Worm (Caenorhabditis elegans): ENCODE measurements around the gene F56D2.2.

Gene F56D2.2

ce11 chrIII:5586925-5587324, at the start of gene F56D2.2:
Gene F56D2.2 (plus strand): TSS chrIII:5587263.
- TF ChIP-seq ztf-4 (tag; optimal IDR thresholded peaks at IDR 0.05) (no peak), nhr-10 (tag; optimal IDR thresholded peaks at IDR 0.05) (no peak), crh-2 (tag; optimal IDR thresholded peaks at IDR 0.05) (no peak), nhr-21 (tag; optimal IDR thresholded peaks at IDR 0.05) (no peak), blmp-1 (tag; optimal IDR thresholded peaks at IDR 0.05; ENCODE audit: insufficient read depth) (no peak), nhr-237 (tag; optimal IDR thresholded peaks at IDR 0.05) (no peak), ceh-82 (tag; optimal IDR thresholded peaks at IDR 0.05) (no peak), nhr-129 (tag; optimal IDR thresholded peaks at IDR 0.05) (peak; percentile 4), unc-39 (tag; optimal IDR thresholded peaks at IDR 0.05) (no peak), dmd-4 (tag; optimal IDR thresholded peaks at IDR 0.05) (no peak), lin-39 (tag; optimal IDR thresholded peaks at IDR 0.05) (no peak), lsy-2 (tag; optimal IDR thresholded peaks at IDR 0.05) (peak in 1 of 2 experiments; percentile 35), nhr-77 (tag; optimal IDR thresholded peaks at IDR 0.05) (no peak), fos-1 (tag; optimal IDR thresholded peaks at IDR 0.05) (no peak), unc-55 (GFP tag; optimal IDR thresholded peaks at IDR 0.05) (peak; percentile 60), ztf-11 (tag; optimal IDR thresholded peaks at IDR 0.05) (no peak), elt-1 (tag; optimal IDR thresholded peaks at IDR 0.05) (no peak), unc-62 (GFP tag; optimal IDR thresholded peaks at IDR 0.05) (no peak), gmeb-1 (tag; optimal IDR thresholded peaks at IDR 0.05) (peak; percentile 74), zag-1 (tag; optimal IDR thresholded peaks at IDR 0.05) (no peak), lin-13 (GFP tag; optimal IDR thresholded peaks at IDR 0.05) (no peak)

ce11 chrIII:5541777-5542176, 45.3 kb upstream of the F56D2.2 start:
- TF ChIP-seq nhr-25 (tag; optimal IDR thresholded peaks at IDR 0.05): no peak
- TF ChIP-seq unc-62 (GFP tag; optimal IDR thresholded peaks at IDR 0.05): no peak
- no peak for TF ChIP-seq nhr-129 (tag; optimal IDR thresholded peaks at IDR 0.05)
- TF ChIP-seq lin-11 (tag; optimal IDR thresholded peaks at IDR 0.05): no peak
- TF ChIP-seq nhr-11 (tag; optimal IDR thresholded peaks at IDR 0.05): no peak
- no peak for TF ChIP-seq alr-1 (tag; optimal IDR thresholded peaks at IDR 0.05)
- TF ChIP-seq R02D3.7 (tag; optimal IDR thresholded peaks at IDR 0.05): no peak
- TF ChIP-seq sma-3 (GFP tag; optimal IDR thresholded peaks at IDR 0.05): no peak
- TF ChIP-seq unc-55 (GFP tag; optimal IDR thresholded peaks at IDR 0.05): no peak
- TF ChIP-seq egl-27 (tag; optimal IDR thresholded peaks at IDR 0.05): no peak
- no peak for TF ChIP-seq ztf-4 (tag; optimal IDR thresholded peaks at IDR 0.05)

- TF ChIP-seq nhr-25 (tag; optimal IDR thresholded peaks at IDR 0.05): no peak
- no peak for TF ChIP-seq nhr-10 (tag; optimal IDR thresholded peaks at IDR 0.05)
- TF ChIP-seq crh-2 (tag; optimal IDR thresholded peaks at IDR 0.05): no peak
- TF ChIP-seq ceh-16 (tag; optimal IDR thresholded peaks at IDR 0.05): no peak
- no peak for TF ChIP-seq nhr-23 (tag; optimal IDR thresholded peaks at IDR 0.05)
- TF ChIP-seq nhr-6 (tag; optimal IDR thresholded peaks at IDR 0.05): no peak
- TF ChIP-seq R02D3.7 (tag; optimal IDR thresholded peaks at IDR 0.05): no peak
- no peak for TF ChIP-seq nhr-11 (tag; optimal IDR thresholded peaks at IDR 0.05)
- TF ChIP-seq fos-1 (tag; optimal IDR thresholded peaks at IDR 0.05): no peak
- no peak for TF ChIP-seq unc-39 (tag; optimal IDR thresholded peaks at IDR 0.05)
- TF ChIP-seq zag-1 (tag; optimal IDR thresholded peaks at IDR 0.05): no peak
- TF ChIP-seq mdl-1 (tag; optimal IDR thresholded peaks at IDR 0.05): no peak
- no peak for TF ChIP-seq egl-27 (tag; optimal IDR thresholded peaks at IDR 0.05)
- TF ChIP-seq sma-9 (GFP tag; optimal IDR thresholded peaks at IDR 0.05): no peak
- no peak for TF ChIP-seq sma-9 (tag; optimal IDR thresholded peaks at IDR 0.05)
- no peak for TF ChIP-seq snpc-4 (tag; optimal IDR thresholded peaks at IDR 0.05)
- TF ChIP-seq sma-3 (GFP tag; optimal IDR thresholded peaks at IDR 0.05): no peak
Observed at ce11 chrIII:5543050-5543449, 44.0 kb upstream of the F56D2.2 start, which contains the start of gene D1044.6. Gene D1044.6 (minus strand): TSS chrIII:5543177.

- no peak for TF ChIP-seq ztf-1 (GFP tag; conservative IDR thresholded peaks at IDR 0.05)
- TF ChIP-seq F13H6.1 (tag; optimal IDR thresholded peaks at IDR 0.05): no peak
- TF ChIP-seq C34F6.9 (tag; optimal IDR thresholded peaks at IDR 0.05): no peak
- no peak for TF ChIP-seq ZK546.5 (tag; optimal IDR thresholded peaks at IDR 0.05)
- no peak for TF ChIP-seq Y55F3AM.14 (GFP tag; optimal IDR thresholded peaks at IDR 0.05)
- no peak for TF ChIP-seq aly-2 (tag; optimal IDR thresholded peaks at IDR 0.05)
- no peak for TF ChIP-seq ztf-11 (tag; optimal IDR thresholded peaks at IDR 0.05)
- TF ChIP-seq nhr-237 (tag; optimal IDR thresholded peaks at IDR 0.05): no peak
- no peak for TF ChIP-seq elt-3 (tag; optimal IDR thresholded peaks at IDR 0.05)
- no peak for TF ChIP-seq lin-39 (tag; optimal IDR thresholded peaks at IDR 0.05)
- no peak for TF ChIP-seq alr-1 (tag; optimal IDR thresholded peaks at IDR 0.05)
- TF ChIP-seq lin-11 (tag; optimal IDR thresholded peaks at IDR 0.05): no peak
Observed at ce11 chrIII:5543727-5544345, 43.2 kb upstream of the F56D2.2 start, which contains the start of gene D1044.1. Gene D1044.1 (plus strand): TSS chrIII:5544295.

All from whole organism, L2 larva.